Worm (Caenorhabditis elegans) whole organism, L2 larva: ENCODE data around the gene K08E5.6.
A peak's percentile ranks its signal among the peaks of the same experiment; 100 is the strongest.

ENCODE experiments used
- C34F6.9 ChIP-seq: fragments of 150-350 bp; optimal IDR thresholded peaks from 2 replicates; lab custom pipeline; 2014; ENCODE audit warnings: missing biosample characterization, missing genetic modification characterization
- F13H6.1 ChIP-seq: sonication (generic microtip); optimal IDR thresholded peaks from 2 replicates; lab custom pipeline; 2016; ENCODE audit warnings: missing genetic modification characterization, missing compliant biosample characterization
- R02D3.7 ChIP-seq: fragments of 150-350 bp; optimal IDR thresholded peaks from 2 replicates; lab custom pipeline; 2014; ENCODE audit warnings: missing biosample characterization, missing genetic modification characterization
- Y55F3AM.14 ChIP-seq: fragments of 200-800 bp; sonication (Bioruptor generic); optimal IDR thresholded peaks from 2 replicates; lab custom pipeline; 2018; ENCODE audit warnings: mild to moderate bottlenecking, missing genetic modification characterization, missing compliant biosample characterization
- ZK546.5 ChIP-seq: sonication (generic microtip); optimal IDR thresholded peaks from 2 replicates; lab custom pipeline; 2017; ENCODE audit warnings: missing biosample characterization, missing genetic modification characterization
- alr-1 ChIP-seq: fragments of 150-350 bp; optimal IDR thresholded peaks from 2 replicates; lab custom pipeline; 2014; ENCODE audit warnings: missing biosample characterization, missing genetic modification characterization
- ama-1 ChIP-seq: fragments of 150-350 bp; optimal IDR thresholded peaks from 2 replicates; lab custom pipeline; 2018; ENCODE audit warnings: inconsistent platforms
- blmp-1 ChIP-seq: sonication (generic microtip); optimal IDR thresholded peaks from 2 replicates; lab custom pipeline; 2017; ENCODE audit warnings: missing genetic modification characterization, mild to moderate bottlenecking, missing compliant biosample characterization, antibody characterized with exemption, moderate library complexity; ENCODE audit not compliant: insufficient read depth
- ceh-16 ChIP-seq: fragments of 150-350 bp; optimal IDR thresholded peaks from 2 replicates; lab custom pipeline; 2014; ENCODE audit warnings: missing biosample characterization, missing genetic modification characterization
- ceh-82 ChIP-seq: fragments of 150-350 bp; optimal IDR thresholded peaks from 2 replicates; lab custom pipeline; 2014; ENCODE audit warnings: missing biosample characterization, missing genetic modification characterization
- crh-2 ChIP-seq: sonication (generic microtip); optimal IDR thresholded peaks from 2 replicates; lab custom pipeline; 2017; ENCODE audit warnings: missing biosample characterization, missing genetic modification characterization
- dmd-4 ChIP-seq: sonication (generic microtip); optimal IDR thresholded peaks from 2 replicates; lab custom pipeline; 2017; ENCODE audit warnings: missing biosample characterization, missing genetic modification characterization
- egl-27 ChIP-seq: sonication (generic microtip); optimal IDR thresholded peaks from 3 replicates; lab custom pipeline; 2017; ENCODE audit warnings: missing biosample characterization, missing genetic modification reagents, missing genetic modification characterization
- elt-1 ChIP-seq: fragments of 150-350 bp; optimal IDR thresholded peaks from 2 replicates; lab custom pipeline; 2014; ENCODE audit warnings: missing biosample characterization, missing genetic modification characterization
- elt-3 ChIP-seq: sonication (generic microtip); optimal IDR thresholded peaks from 2 replicates; lab custom pipeline; 2017; ENCODE audit warnings: missing biosample characterization, missing genetic modification characterization
- fos-1 ChIP-seq: fragments of 150-350 bp; optimal IDR thresholded peaks from 2 replicates; lab custom pipeline; 2014; ENCODE audit warnings: missing biosample characterization, missing genetic modification characterization
- gmeb-1 ChIP-seq: fragments of 150-350 bp; optimal IDR thresholded peaks from 2 replicates; lab custom pipeline; 2014; ENCODE audit warnings: missing biosample characterization, missing genetic modification characterization
- lin-11 ChIP-seq: fragments of 150-350 bp; sonication (generic microtip); optimal IDR thresholded peaks from 2 replicates; lab custom pipeline; 2014; ENCODE audit warnings: missing biosample characterization, missing genetic modification characterization, inconsistent platforms, mixed read lengths
- lin-13 ChIP-seq: fragments of 150-350 bp; optimal IDR thresholded peaks from 2 replicates; lab custom pipeline; 2014; ENCODE audit warnings: missing biosample characterization, missing genetic modification reagents, missing genetic modification characterization
- lin-39 ChIP-seq: fragments of 150-350 bp; optimal IDR thresholded peaks from 2 replicates; lab custom pipeline; 2014; ENCODE audit warnings: missing biosample characterization, missing genetic modification reagents, missing genetic modification characterization
- mab-5 ChIP-seq: fragments of 150-350 bp; optimal IDR thresholded peaks from 2 replicates; lab custom pipeline; 2014; ENCODE audit warnings: missing biosample characterization, missing genetic modification characterization
- mbf-1 ChIP-seq: sonication (generic microtip); optimal IDR thresholded peaks from 2 replicates; lab custom pipeline; 2017; ENCODE audit warnings: missing biosample characterization, missing genetic modification characterization
- mdl-1 ChIP-seq, 2 experiments: fragments of 150-350 bp in 1 of 2; sonication (generic microtip) in 1 of 2; optimal IDR thresholded peaks; 2 replicates each; lab custom pipeline; 2017; ENCODE audit warnings: missing biosample characterization in 2 of 2, missing genetic modification characterization in 2 of 2
- nhr-10 ChIP-seq: sonication (generic microtip); optimal IDR thresholded peaks from 2 replicates; lab custom pipeline; 2017; ENCODE audit warnings: missing biosample characterization, missing genetic modification characterization
- nhr-11 ChIP-seq: fragments of 150-350 bp; optimal IDR thresholded peaks from 2 replicates; lab custom pipeline; 2014; ENCODE audit warnings: missing biosample characterization, missing genetic modification characterization
- nhr-12 ChIP-seq: fragments of 150-350 bp; optimal IDR thresholded peaks from 2 replicates; lab custom pipeline; 2014; ENCODE audit warnings: missing biosample characterization, missing genetic modification characterization
- nhr-129 ChIP-seq: fragments of 150-350 bp; optimal IDR thresholded peaks from 2 replicates; lab custom pipeline; 2014; ENCODE audit warnings: missing biosample characterization, missing genetic modification characterization
- nhr-21 ChIP-seq: fragments of 150-350 bp; optimal IDR thresholded peaks from 2 replicates; lab custom pipeline; 2014; ENCODE audit warnings: missing biosample characterization, missing genetic modification characterization
- nhr-23 ChIP-seq: fragments of 150-350 bp; optimal IDR thresholded peaks from 2 replicates; lab custom pipeline; 2014; ENCODE audit warnings: missing biosample characterization, missing genetic modification reagents, missing genetic modification characterization
- nhr-237 ChIP-seq: fragments of 150-350 bp; optimal IDR thresholded peaks from 2 replicates; lab custom pipeline; 2014; ENCODE audit warnings: missing biosample characterization, missing genetic modification characterization
- nhr-25 ChIP-seq: fragments of 150-350 bp; sonication (generic microtip); optimal IDR thresholded peaks from 3 replicates; lab custom pipeline; 2014; ENCODE audit warnings: missing biosample characterization, missing genetic modification characterization
- nhr-6 ChIP-seq: fragments of 150-350 bp; optimal IDR thresholded peaks from 2 replicates; lab custom pipeline; 2014; ENCODE audit warnings: missing biosample characterization, missing genetic modification characterization
- peb-1 ChIP-seq: fragments of 150-350 bp; optimal IDR thresholded peaks from 2 replicates; lab custom pipeline; 2014; ENCODE audit warnings: missing biosample characterization, missing genetic modification characterization
- sem-4 ChIP-seq: fragments of 150-350 bp; optimal IDR thresholded peaks from 2 replicates; lab custom pipeline; 2014; ENCODE audit warnings: missing biosample characterization, missing genetic modification reagents, missing genetic modification characterization
- skn-1 ChIP-seq: sonication (generic microtip); optimal IDR thresholded peaks from 2 replicates; lab custom pipeline; 2017; ENCODE audit warnings: missing biosample characterization, missing genetic modification characterization
- sma-3 ChIP-seq: sonication (generic microtip); optimal IDR thresholded peaks from 2 replicates; lab custom pipeline; 2016; ENCODE audit warnings: missing genetic modification reagents, missing genetic modification characterization, missing compliant biosample characterization
- sma-9 ChIP-seq, 2 experiments: fragments of 150-350 bp in 1 of 2; sonication (generic microtip) in 1 of 2; optimal IDR thresholded peaks; 2 replicates each; lab custom pipeline; 2014 to 2016; ENCODE audit warnings: missing genetic modification characterization in 2 of 2, mild to moderate bottlenecking in 1 of 2, missing biosample characterization in 1 of 2, missing compliant biosample characterization in 1 of 2, missing genetic modification reagents in 1 of 2, moderate library complexity in 1 of 2
- snpc-4 ChIP-seq: fragments of 150-350 bp; optimal IDR thresholded peaks from 2 replicates; lab custom pipeline; 2014; ENCODE audit warnings: missing biosample characterization, missing genetic modification characterization
- unc-39 ChIP-seq: fragments of 150-350 bp; optimal IDR thresholded peaks from 2 replicates; lab custom pipeline; 2014; ENCODE audit warnings: missing biosample characterization, missing genetic modification characterization
- unc-62 ChIP-seq: fragments of 150-350 bp; optimal IDR thresholded peaks from 2 replicates; lab custom pipeline; 2014; ENCODE audit warnings: missing biosample characterization, missing genetic modification reagents, missing genetic modification characterization
- zag-1 ChIP-seq: fragments of 150-350 bp; optimal IDR thresholded peaks from 2 replicates; lab custom pipeline; 2014; ENCODE audit warnings: missing biosample characterization, missing genetic modification characterization
- ztf-1 ChIP-seq: fragments of 200-800 bp; sonication (Bioruptor generic); conservative IDR thresholded peaks from 2 replicates; pipeline ENCODE4 v1.3.6; 2022; ENCODE audit warnings: missing genetic modification characterization, missing compliant biosample characterization
- ztf-11 ChIP-seq: sonication (generic microtip); optimal IDR thresholded peaks from 2 replicates; lab custom pipeline; 2017; ENCODE audit warnings: missing biosample characterization, missing genetic modification characterization
- ztf-4 ChIP-seq: fragments of 150-350 bp; optimal IDR thresholded peaks from 2 replicates; lab custom pipeline; 2014; ENCODE audit warnings: missing biosample characterization, missing genetic modification characterization

Gene K08E5.6

DNA sequence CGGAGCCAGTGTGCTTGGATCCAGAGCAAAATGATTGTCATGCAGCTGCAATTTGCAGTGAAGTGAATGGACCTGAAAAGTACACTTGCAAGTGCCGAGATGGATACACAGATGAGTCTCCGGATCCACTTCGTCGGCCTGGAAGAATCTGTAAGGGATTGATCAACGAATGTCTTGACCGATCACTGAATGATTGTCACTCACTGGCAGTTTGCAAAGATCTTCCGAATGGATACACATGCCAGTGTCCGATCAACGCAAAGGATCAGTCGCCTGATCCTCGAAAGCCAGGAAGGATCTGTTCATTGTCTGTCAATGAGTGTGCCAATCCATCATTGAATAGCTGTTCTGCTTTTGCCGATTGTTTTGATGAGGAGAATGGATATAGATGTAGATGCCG is 38.6 kb downstream of the K08E5.6 start:
- TF ChIP-seq nhr-23 = no peak
- TF ChIP-seq nhr-6 (tag; lab: Kevin White, UChicago) = no peak
- no peak for TF ChIP-seq sem-4 (tag; lab: Kevin White, UChicago)
- TF ChIP-seq peb-1 (tag; lab: Kevin White, UChicago) = no peak
- TF ChIP-seq sma-9 (GFP tag; optimal IDR thresholded peaks at IDR 0.05; lab: Kevin White, UChicago) = no peak
- TF ChIP-seq sma-9 (tag; optimal IDR thresholded peaks at IDR 0.05; lab: Kevin White, UChicago) = no peak
- TF ChIP-seq alr-1 (tag; lab: Kevin White, UChicago) = no peak
- no peak for TF ChIP-seq dmd-4
- no peak for TF ChIP-seq elt-3 (tag; lab: Kevin White, UChicago)
- no peak for TF ChIP-seq mdl-1 (tag; optimal IDR thresholded peaks at IDR 0.05; lab: Kevin White, UChicago)
- TF ChIP-seq elt-1 (tag; lab: Kevin White, UChicago) = no peak
- no peak for TF ChIP-seq F13H6.1 (tag; lab: Kevin White, UChicago)

DNA sequence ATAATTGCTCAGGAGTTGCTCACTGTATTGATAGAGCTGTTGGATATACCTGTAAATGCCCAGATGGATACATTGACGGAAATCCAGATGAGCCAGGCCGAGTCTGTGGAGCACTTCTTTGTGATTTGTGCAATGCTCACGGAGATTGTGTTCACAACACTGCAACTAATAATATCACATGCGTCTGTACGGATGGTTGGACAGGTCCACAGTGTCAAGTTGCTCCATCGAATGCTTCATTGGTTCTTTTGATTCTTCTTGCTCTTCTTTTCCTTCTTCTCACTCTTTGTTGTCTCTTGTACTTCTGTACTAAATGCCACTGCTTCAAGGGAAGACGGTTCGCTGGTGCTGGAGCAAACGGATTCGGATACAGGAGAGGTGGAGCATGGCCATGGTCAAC is 41.0 kb downstream of the K08E5.6 start:
- TF ChIP-seq egl-27 (tag; lab: Kevin White, UChicago) (no peak), lin-13 (GFP tag; lab: Kevin White, UChicago) (no peak), ztf-11 (tag; lab: Kevin White, UChicago) (no peak), unc-39 (tag; lab: Kevin White, UChicago) (no peak), peb-1 (tag; lab: Kevin White, UChicago) (no peak), lin-39 (tag; lab: Kevin White, UChicago) (no peak), mdl-1 (tag; optimal IDR thresholded peaks at IDR 0.05; lab: Kevin White, UChicago) (no peak)

DNA sequence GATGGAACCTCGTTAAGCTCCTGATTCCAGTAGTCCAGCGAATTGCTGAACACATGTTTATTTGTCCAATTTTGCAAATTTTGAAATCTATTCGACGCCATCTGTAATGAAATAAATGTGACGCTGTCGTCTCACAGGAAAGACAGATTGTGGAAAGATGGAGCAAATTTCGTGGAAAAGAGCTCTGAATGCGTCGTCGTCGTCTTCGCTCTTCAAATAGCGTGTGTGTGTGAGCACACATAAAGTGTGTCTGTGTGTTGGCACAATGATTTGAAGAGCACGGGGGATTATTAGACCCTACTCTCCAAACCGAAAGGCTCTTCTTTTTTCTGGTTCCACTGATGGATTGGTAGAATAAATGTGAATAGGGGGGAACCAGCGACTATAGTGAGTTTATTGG is 45.3 kb downstream of the K08E5.6 start, which contains the start of gene unc-47:
Gene unc-47 (minus strand): TSS at position 101 of the 400 bp plus-strand sequence.
- TF ChIP-seq ZK546.5 (tag; lab: Kevin White, UChicago) = no peak
- TF ChIP-seq ceh-82 = no peak
- no peak for TF ChIP-seq egl-27 (tag; lab: Kevin White, UChicago)
- no peak for TF ChIP-seq ama-1 (lab: Kevin White, UChicago)
- no peak for TF ChIP-seq gmeb-1
- TF ChIP-seq ztf-11 (tag; lab: Kevin White, UChicago) = no peak
- TF ChIP-seq lin-39 (tag; lab: Kevin White, UChicago) = no peak
- TF ChIP-seq Y55F3AM.14 (GFP tag; lab: Kevin White, UChicago) = no peak
- TF ChIP-seq zag-1 = no peak
- no peak for TF ChIP-seq nhr-25 (tag; lab: Kevin White, UChicago)
- TF ChIP-seq, all 48 proteins: peak for 0

DNA sequence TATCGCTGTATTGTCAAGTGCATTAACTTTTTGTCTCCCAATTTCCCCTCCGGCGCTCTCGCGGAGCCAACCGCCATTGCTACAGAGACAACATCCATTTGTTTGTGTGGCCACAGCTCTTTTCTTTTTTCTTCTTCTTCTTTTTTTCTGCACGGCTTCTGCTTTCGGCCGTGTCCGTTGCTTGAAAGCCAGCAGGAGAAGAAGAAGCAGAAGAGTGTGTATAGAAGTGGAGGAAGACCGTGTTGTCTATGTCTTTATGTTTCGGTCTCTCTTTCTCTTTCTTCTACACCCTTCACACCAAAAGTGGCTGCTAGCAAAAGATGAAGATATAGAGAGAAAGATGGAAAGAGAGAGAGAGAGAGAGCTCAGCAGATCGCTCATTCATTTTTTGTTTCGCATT is 47.0 kb downstream of the K08E5.6 start:
- TF ChIP-seq mab-5 (tag; lab: Kevin White, UChicago) (no peak), nhr-12 (tag; lab: Kevin White, UChicago) (no peak), crh-2 (no peak), nhr-25 (tag; lab: Kevin White, UChicago) (no peak), mdl-1 (tag; optimal IDR thresholded peaks at IDR 0.05; lab: Kevin White, UChicago) (no peak), fos-1 (tag; lab: Kevin White, UChicago) (no peak), ztf-11 (tag; lab: Kevin White, UChicago) (no peak), skn-1 (tag; lab: Kevin White, UChicago) (no peak), blmp-1 (tag; lab: Kevin White, UChicago) (no peak), dmd-4 (no peak), ZK546.5 (tag; lab: Kevin White, UChicago) (no peak), nhr-10 (tag; lab: Kevin White, UChicago) (no peak), elt-1 (tag; lab: Kevin White, UChicago) (no peak), ztf-4 (tag; lab: Kevin White, UChicago) (no peak), ceh-16 (no peak), nhr-237 (tag; lab: Kevin White, UChicago) (no peak), peb-1 (tag; lab: Kevin White, UChicago) (no peak), R02D3.7 (tag; lab: Kevin White, UChicago) (no peak), sem-4 (tag; lab: Kevin White, UChicago) (no peak), ama-1 (lab: Kevin White, UChicago) (no peak), lin-39 (tag; lab: Kevin White, UChicago) (no peak), ztf-1 (GFP tag; lab: Robert Waterston, UW) (no peak), lin-13 (GFP tag; lab: Kevin White, UChicago) (no peak), F13H6.1 (tag; lab: Kevin White, UChicago) (no peak), egl-27 (tag; lab: Kevin White, UChicago) (no peak), sma-3 (GFP tag; lab: Kevin White, UChicago) (no peak), sma-9 (GFP tag; optimal IDR thresholded peaks at IDR 0.05; lab: Kevin White, UChicago) (no peak), sma-9 (tag; optimal IDR thresholded peaks at IDR 0.05; lab: Kevin White, UChicago) (no peak), nhr-23 (no peak), unc-62 (GFP tag; lab: Kevin White, UChicago) (no peak), zag-1 (peak; percentile 20), ceh-82 (no peak), nhr-129 (tag; lab: Kevin White, UChicago) (peak; percentile 40), nhr-11 (tag; lab: Kevin White, UChicago) (no peak), elt-3 (tag; lab: Kevin White, UChicago) (no peak), snpc-4 (tag; lab: Kevin White, UChicago) (peak; percentile 60), nhr-6 (tag; lab: Kevin White, UChicago) (no peak), lin-11 (tag; lab: Kevin White, UChicago) (no peak), mbf-1 (tag; lab: Kevin White, UChicago) (no peak), gmeb-1 (no peak), nhr-21 (tag; lab: Kevin White, UChicago) (no peak), alr-1 (tag; lab: Kevin White, UChicago) (no peak), C34F6.9 (tag; lab: Kevin White, UChicago) (peak; percentile 69)
